Worm (Caenorhabditis elegans) whole organism, L4 larva: ENCODE measurements around the gene srj-19.

Source experiments
- D1046.2 ChIP-seq: fragments of 200-800 bp; sonication (Bioruptor generic); IDR thresholded peaks from 2 replicates; pipeline ENCODE4 v1.3.6; 2022; ENCODE audit warnings: missing genetic modification characterization, missing compliant biosample characterization
- F26F4.8 ChIP-seq: fragments of 200-800 bp; sonication (Bioruptor generic); conservative IDR thresholded peaks from 2 replicates; pipeline ENCODE4 v1.3.6; 2022; ENCODE audit warnings: missing genetic modification characterization, missing compliant biosample characterization
- aha-1 ChIP-seq: fragments of 150-350 bp; peaks from one replicate; lab custom pipeline; 2014; ENCODE audit warnings: missing biosample characterization, missing genetic modification characterization
- arid-1 ChIP-seq: fragments of 200-800 bp; sonication (Bioruptor generic); conservative IDR thresholded peaks from 2 replicates; pipeline ENCODE4 v1.3.6; 2022; ENCODE audit warnings: missing genetic modification reagents, missing genetic modification characterization, missing compliant biosample characterization
- ceh-44 ChIP-seq: fragments of 200-800 bp; sonication (Bioruptor generic); IDR thresholded peaks from 2 replicates; pipeline ENCODE4 v1.3.6; 2022; ENCODE audit warnings: missing genetic modification reagents, missing genetic modification characterization, missing compliant biosample characterization
- ces-1 ChIP-seq: fragments of 150-350 bp; sonication (generic microtip); optimal IDR thresholded peaks from 4 replicates; lab custom pipeline; 2014; ENCODE audit warnings: missing biosample characterization, missing genetic modification reagents, missing genetic modification characterization
- cey-2 ChIP-seq: sonication (generic microtip); optimal IDR thresholded peaks from 3 replicates; lab custom pipeline; 2017; ENCODE audit warnings: missing genetic modification characterization, mild to moderate bottlenecking, missing compliant biosample characterization, antibody characterized with exemption, borderline replicate concordance; ENCODE audit not compliant: insufficient read depth
- daf-16 ChIP-seq, 3 experiments: sonication (generic microtip); optimal IDR thresholded peaks; 2 replicates each; lab custom pipeline; 2016 to 2017; ENCODE audit warnings: missing genetic modification characterization in 3 of 3, missing genetic modification reagents in 3 of 3, mild to moderate bottlenecking in 2 of 3, missing compliant biosample characterization in 2 of 3, missing biosample characterization in 1 of 3, moderate library complexity in 1 of 3
- daf-8 ChIP-seq: fragments of 200-800 bp; sonication (Bioruptor generic); IDR thresholded peaks from 2 replicates; pipeline ENCODE4 v1.3.6; 2022; ENCODE audit warnings: missing genetic modification characterization, missing compliant biosample characterization
- dmd-6 ChIP-seq: fragments of 200-800 bp; sonication (Bioruptor generic); IDR thresholded peaks from 2 replicates; pipeline ENCODE4 v1.3.6; 2022; ENCODE audit warnings: missing genetic modification reagents, missing genetic modification characterization, missing compliant biosample characterization
- dmd-9 ChIP-seq: fragments of 200-800 bp; sonication (Bioruptor generic); IDR thresholded peaks from 2 replicates; pipeline ENCODE4 v1.3.6; 2022; ENCODE audit warnings: missing genetic modification reagents, missing genetic modification characterization, missing compliant biosample characterization
- duxl-1 ChIP-seq: sonication (generic microtip); optimal IDR thresholded peaks from 2 replicates; lab custom pipeline; 2016; ENCODE audit warnings: mild to moderate bottlenecking, missing genetic modification characterization, moderate library complexity, missing compliant biosample characterization; ENCODE audit not compliant: poor library complexity
- dve-1 ChIP-seq: sonication (generic microtip); optimal IDR thresholded peaks from 2 replicates; lab custom pipeline; 2017; ENCODE audit warnings: antibody characterized with exemption, mild to moderate bottlenecking, missing genetic modification characterization, missing compliant biosample characterization; ENCODE audit not compliant: insufficient read depth
- egl-27 ChIP-seq: sonication (generic microtip); optimal IDR thresholded peaks from 3 replicates; lab custom pipeline; 2017; ENCODE audit warnings: missing biosample characterization, missing genetic modification reagents, missing genetic modification characterization
- egl-43 ChIP-seq: fragments of 200-800 bp; sonication (Bioruptor generic); IDR thresholded peaks from 2 replicates; pipeline ENCODE4 v1.3.6; 2022; ENCODE audit warnings: missing genetic modification reagents, missing genetic modification characterization, missing compliant biosample characterization
- fos-1 ChIP-seq: fragments of 150-350 bp; optimal IDR thresholded peaks from 2 replicates; lab custom pipeline; 2014; ENCODE audit warnings: missing biosample characterization, missing genetic modification characterization
- gei-8 ChIP-seq: fragments of 200-800 bp; sonication (Bioruptor generic); optimal IDR thresholded peaks from 2 replicates; lab custom pipeline; 2018; ENCODE audit warnings: mild to moderate bottlenecking, missing genetic modification characterization, missing compliant biosample characterization
- hif-1 ChIP-seq, 2 experiments: sonication (generic microtip); optimal IDR thresholded peaks; 2 replicates each; lab custom pipeline; 2016 to 2017; ENCODE audit warnings: missing compliant biosample characterization in 2 of 2, missing genetic modification characterization in 2 of 2, missing genetic modification reagents in 2 of 2, missing genotype in 2 of 2, mild to moderate bottlenecking in 1 of 2
- hlh-11 ChIP-seq: fragments of 200-800 bp; sonication (Bioruptor generic); optimal IDR thresholded peaks from 2 replicates; lab custom pipeline; 2018; ENCODE audit warnings: mild to moderate bottlenecking, missing genetic modification characterization, missing compliant biosample characterization
- hmg-1.1 ChIP-seq: fragments of 200-800 bp; sonication (Bioruptor generic); IDR thresholded peaks from 2 replicates; pipeline ENCODE4 v1.3.6; 2022; ENCODE audit warnings: missing genetic modification reagents, missing genetic modification characterization, missing compliant biosample characterization
- lin-1 ChIP-seq: fragments of 200-800 bp; sonication (Bioruptor generic); IDR thresholded peaks from 2 replicates; pipeline ENCODE4 v1.3.6; 2022; ENCODE audit warnings: missing genetic modification reagents, missing genetic modification characterization, missing compliant biosample characterization
- lin-13 ChIP-seq: fragments of 150-350 bp; optimal IDR thresholded peaks from 2 replicates; lab custom pipeline; 2014; ENCODE audit warnings: missing biosample characterization, missing genetic modification reagents, missing genetic modification characterization
- lin-29 ChIP-seq: fragments of 200-800 bp; sonication (Bioruptor generic); IDR thresholded peaks from 2 replicates; pipeline ENCODE4 v1.3.6; 2022; ENCODE audit warnings: missing genetic modification reagents, missing genetic modification characterization, missing compliant biosample characterization
- lir-3 ChIP-seq: sonication (generic microtip); optimal IDR thresholded peaks from 2 replicates; lab custom pipeline; 2016; ENCODE audit warnings: mild to moderate bottlenecking, missing genetic modification characterization, missing compliant biosample characterization
- lsy-2 ChIP-seq, 2 experiments: fragments of 150-350 bp in 1 of 2; sonication (generic microtip) in 1 of 2; optimal IDR thresholded peaks; 2 replicates each; lab custom pipeline; 2014 to 2017; ENCODE audit warnings: missing biosample characterization in 2 of 2, missing genetic modification characterization in 2 of 2
- mep-1 ChIP-seq: fragments of 150-350 bp; sonication (generic microtip); optimal IDR thresholded peaks from 3 replicates; lab custom pipeline; 2014; ENCODE audit warnings: missing biosample characterization, missing genetic modification characterization
- mes-2 ChIP-seq: sonication (generic microtip); optimal IDR thresholded peaks from 2 replicates; lab custom pipeline; 2016; ENCODE audit warnings: missing genotype, mild to moderate bottlenecking, missing genetic modification characterization, missing compliant biosample characterization; ENCODE audit not compliant: poor library complexity, severe bottlenecking
- nhr-11 ChIP-seq: fragments of 150-350 bp; optimal IDR thresholded peaks from 2 replicates; lab custom pipeline; 2014; ENCODE audit warnings: missing biosample characterization, missing genetic modification characterization
- nhr-28 ChIP-seq: fragments of 150-350 bp; optimal IDR thresholded peaks from 2 replicates; lab custom pipeline; 2014; ENCODE audit warnings: missing biosample characterization, missing genetic modification characterization
- pqm-1 ChIP-seq: sonication (generic microtip); optimal IDR thresholded peaks from 2 replicates; lab custom pipeline; 2017; ENCODE audit warnings: missing biosample characterization, missing genetic modification characterization
- rbr-2 ChIP-seq: sonication (generic microtip); optimal IDR thresholded peaks from 2 replicates; lab custom pipeline; 2016; ENCODE audit warnings: missing genotype, missing genetic modification characterization, missing compliant biosample characterization
- sdz-12 ChIP-seq: fragments of 200-800 bp; sonication (Bioruptor generic); optimal IDR thresholded peaks from 2 replicates; lab custom pipeline; 2018; ENCODE audit warnings: mild to moderate bottlenecking, missing genetic modification characterization, missing compliant biosample characterization
- skn-1 ChIP-seq: fragments of 150-350 bp; optimal IDR thresholded peaks from 2 replicates; lab custom pipeline; 2014; ENCODE audit warnings: missing biosample characterization, missing genetic modification characterization
- snpc-1.2 ChIP-seq: fragments of 200-800 bp; sonication (Bioruptor generic); IDR thresholded peaks from 2 replicates; pipeline ENCODE4 v1.3.6; 2022; ENCODE audit warnings: missing genetic modification reagents, missing genetic modification characterization, missing compliant biosample characterization
- spr-3 ChIP-seq: fragments of 200-800 bp; sonication (Bioruptor generic); optimal IDR thresholded peaks from 2 replicates; lab custom pipeline; 2018; ENCODE audit warnings: mild to moderate bottlenecking, missing genetic modification characterization, missing compliant biosample characterization
- tag-97 ChIP-seq: fragments of 200-800 bp; sonication (Bioruptor generic); IDR thresholded peaks from 2 replicates; pipeline ENCODE4 v1.3.6; 2022; ENCODE audit warnings: missing genetic modification characterization, missing compliant biosample characterization
- tra-1 ChIP-seq: fragments of 200-800 bp; sonication (Bioruptor generic); IDR thresholded peaks from 2 replicates; pipeline ENCODE4 v1.3.6; 2022; ENCODE audit warnings: missing genetic modification reagents, missing genetic modification characterization, missing compliant biosample characterization
- unc-130 ChIP-seq: sonication (generic microtip); optimal IDR thresholded peaks from 2 replicates; lab custom pipeline; 2016; ENCODE audit warnings: missing genetic modification reagents, missing genetic modification characterization, missing compliant biosample characterization
- unc-39 ChIP-seq: sonication (generic microtip); optimal IDR thresholded peaks from 2 replicates; lab custom pipeline; 2017; ENCODE audit warnings: missing biosample characterization, missing genetic modification characterization
- unc-62 ChIP-seq, 3 experiments: fragments of 150-350 bp in 1 of 3; sonication (generic microtip); optimal IDR thresholded peaks in 2 of 3; peaks in 1 of 3; 1 replicate in 1 of 3; 2 replicates in 2 of 3; lab custom pipeline; 2014 to 2017; ENCODE audit warnings: missing biosample characterization in 3 of 3, missing genetic modification characterization in 3 of 3, missing genetic modification reagents in 3 of 3, missing genotype in 1 of 3
- zfp-3 ChIP-seq: fragments of 200-800 bp; sonication (Bioruptor generic); conservative IDR thresholded peaks from 2 replicates; pipeline ENCODE4 v1.3.6; 2022; ENCODE audit warnings: missing genetic modification reagents, missing genetic modification characterization, missing compliant biosample characterization

The srj-19 gene

ce11 chrV:2592173-2592676 lies 21.7 kb upstream of the srj-19 start, which contains the start of gene irg-3:
Gene irg-3 (plus strand): TSS chrV:2592591.
- peak; percentile 10 for TF ChIP-seq hlh-11 (tag; lab: Kevin White, UChicago)
- no peak for TF ChIP-seq lin-29
- no peak for TF ChIP-seq lir-3 (tag; lab: Kevin White, UChicago)
- peak; percentile 45 for TF ChIP-seq nhr-28 (tag; lab: Kevin White, UChicago)
- peak; percentile 65 for TF ChIP-seq dmd-6
- TF ChIP-seq hif-1 (tag; optimal IDR thresholded peaks at IDR 0.05; lab: Kevin White, UChicago): no peak
- TF ChIP-seq aha-1 (tag; lab: Kevin White, UChicago): peak; percentile 52

- TF ChIP-seq aha-1 (tag; lab: Kevin White, UChicago): peak; percentile 39
- TF ChIP-seq arid-1 (GFP tag; lab: Robert Waterston, UW): no peak
These were observed 19.3 kb upstream of the srj-19 start for ce11 chrV:2589834-2590233.

- TF ChIP-seq dve-1 (tag; lab: Kevin White, UChicago) (peak; percentile 33), daf-16 (GFP tag; optimal IDR thresholded peaks at IDR 0.05; lab: Kevin White, UChicago) (no peak), daf-16 (tag; optimal IDR thresholded peaks at IDR 0.05; lab: Kevin White, UChicago) (peak; percentile 42), pqm-1 (tag; lab: Kevin White, UChicago) (peak; percentile 3), F26F4.8 (GFP tag; lab: Robert Waterston, UW) (no peak), zfp-3 (GFP tag; lab: Robert Waterston, UW) (no peak), dmd-6 (peak; percentile 43)
These were observed 15.2 kb upstream of the srj-19 start, which contains the start of gene C29G2.6 for ce11 chrV:2585727-2586126. Gene C29G2.6 (minus strand): TSS chrV:2585908.

- TF ChIP-seq lsy-2 (tag; optimal IDR thresholded peaks at IDR 0.05; lab: Kevin White, UChicago) (no peak), cey-2 (tag; lab: Kevin White, UChicago) (no peak), fos-1 (tag; lab: Kevin White, UChicago) (no peak), lin-1 (GFP tag; lab: Robert Waterston, UW) (no peak), arid-1 (GFP tag; lab: Robert Waterston, UW) (no peak), mes-2 (no peak), mep-1 (tag; lab: Kevin White, UChicago) (no peak), egl-43 (GFP tag; lab: Robert Waterston, UW) (no peak), daf-8 (GFP tag; lab: Robert Waterston, UW) (no peak), unc-39 (tag; lab: Kevin White, UChicago) (no peak), pqm-1 (tag; lab: Kevin White, UChicago) (no peak), duxl-1 (no peak), snpc-1.2 (GFP tag; lab: Robert Waterston, UW) (no peak), hmg-1.1 (GFP tag; lab: Robert Waterston, UW) (no peak), D1046.2 (GFP tag; lab: Robert Waterston, UW) (no peak), unc-62 (GFP tag; optimal IDR thresholded peaks at IDR 0.05 in 1 of 2; lab: Kevin White, UChicago) (no peak), unc-62 (tag; optimal IDR thresholded peaks at IDR 0.05; lab: Kevin White, UChicago) (no peak), tra-1 (no peak), egl-27 (tag; lab: Kevin White, UChicago) (no peak)
These were observed 10.1 kb upstream of the srj-19 start, which contains the start of gene C29G2.3 for ce11 chrV:2580598-2580997. Gene C29G2.3 (plus strand): TSS chrV:2580898.

- TF ChIP-seq unc-39 (tag; lab: Kevin White, UChicago) (no peak), hmg-1.1 (GFP tag; lab: Robert Waterston, UW) (no peak), unc-130 (no peak), hif-1 (tag; optimal IDR thresholded peaks at IDR 0.05; lab: Kevin White, UChicago) (no peak), ceh-44 (GFP tag; lab: Robert Waterston, UW) (no peak), ces-1 (GFP tag; lab: Kevin White, UChicago) (no peak), skn-1 (tag; lab: Kevin White, UChicago) (no peak), sdz-12 (GFP tag; lab: Kevin White, UChicago) (no peak), lin-1 (GFP tag; lab: Robert Waterston, UW) (no peak), rbr-2 (tag; lab: Kevin White, UChicago) (no peak), tag-97 (no peak), nhr-11 (tag; lab: Kevin White, UChicago) (no peak), dmd-9 (GFP tag; lab: Robert Waterston, UW) (no peak), lin-13 (GFP tag; lab: Kevin White, UChicago) (no peak), spr-3 (no peak), gei-8 (GFP tag; lab: Kevin White, UChicago) (no peak), cey-2 (tag; lab: Kevin White, UChicago) (no peak), snpc-1.2 (GFP tag; lab: Robert Waterston, UW) (no peak), daf-8 (GFP tag; lab: Robert Waterston, UW) (no peak)
These were observed 7.1 kb upstream of the srj-19 start, which contains the start of gene srt-4 for ce11 chrV:2577603-2578002. Gene srt-4 (plus strand): TSS chrV:2577903.
